Worm (Caenorhabditis elegans) whole organism, young adult: Measurements from ENCODE around the gene ZC239.22.
"Not testable (repeated sequence)": the region's sequence is repeated elsewhere in the genome, so short reads cannot be mapped to it uniquely, and the experiment has no call there.

Experiments used
- B0019.2 ChIP-seq: fragments of 200-800 bp; sonication (Bioruptor generic); conservative IDR thresholded peaks from 2 replicates; pipeline ENCODE4 v1.3.6; 2022; ENCODE audit warnings: missing genetic modification reagents, missing genetic modification characterization, missing compliant biosample characterization
- F10E7.11 ChIP-seq: sonication (generic microtip); optimal IDR thresholded peaks from 2 replicates; lab custom pipeline; 2017; ENCODE audit warnings: mild to moderate bottlenecking, missing genetic modification characterization, moderate library complexity, missing compliant biosample characterization
- K12H6.12 ChIP-seq: fragments of 200-800 bp; sonication (Bioruptor generic); optimal IDR thresholded peaks from 2 replicates; lab custom pipeline; 2018; ENCODE audit warnings: mild to moderate bottlenecking, missing genetic modification characterization, missing compliant biosample characterization
- T26A5.8 ChIP-seq: sonication (generic microtip); optimal IDR thresholded peaks from 2 replicates; lab custom pipeline; 2016; ENCODE audit warnings: missing genetic modification characterization, missing compliant biosample characterization
- Y53F4B.3 ChIP-seq: fragments of 200-800 bp; sonication (Bioruptor generic); IDR thresholded peaks from 2 replicates; pipeline ENCODE4 v1.3.6; 2022; ENCODE audit warnings: missing genetic modification reagents, missing genetic modification characterization, missing compliant biosample characterization
- Y53G8AR.9 ChIP-seq: fragments of 200-800 bp; sonication (Bioruptor generic); conservative IDR thresholded peaks from 2 replicates; pipeline ENCODE4 v1.3.6; 2022; ENCODE audit warnings: missing genetic modification reagents, missing genetic modification characterization, missing compliant biosample characterization
- Y67H2A.10 ChIP-seq: fragments of 200-800 bp; sonication (Bioruptor generic); conservative IDR thresholded peaks from 2 replicates; pipeline ENCODE4 v1.3.6; 2022; ENCODE audit warnings: missing genetic modification reagents, missing genetic modification characterization, missing compliant biosample characterization
- attf-3 ChIP-seq: fragments of 200-800 bp; sonication (Bioruptor generic); conservative IDR thresholded peaks from 2 replicates; pipeline ENCODE4 v1.3.6; 2022; ENCODE audit warnings: missing genetic modification reagents, missing genetic modification characterization, missing compliant biosample characterization
- attf-5 ChIP-seq: fragments of 200-800 bp; sonication (Bioruptor generic); optimal IDR thresholded peaks from 2 replicates; lab custom pipeline; 2018; ENCODE audit warnings: mild to moderate bottlenecking, missing genetic modification characterization, missing compliant biosample characterization
- attf-6 ChIP-seq: fragments of 200-800 bp; sonication (Bioruptor generic); IDR thresholded peaks from 2 replicates; pipeline ENCODE4 v1.3.6; 2022; ENCODE audit warnings: missing genetic modification reagents, missing genetic modification characterization, missing compliant biosample characterization
- bed-1 ChIP-seq: fragments of 200-800 bp; sonication (Bioruptor generic); IDR thresholded peaks from 2 replicates; pipeline ENCODE4 v1.3.6; 2022; ENCODE audit warnings: missing genetic modification reagents, missing genetic modification characterization, missing compliant biosample characterization
- cebp-1 ChIP-seq, 2 experiments: fragments of 200-800 bp in 1 of 2; sonication (Bioruptor generic) in 1 of 2; sonication (generic microtip) in 1 of 2; IDR thresholded peaks in 1 of 2; optimal IDR thresholded peaks in 1 of 2; 2 replicates each; pipeline versions ENCODE4 v1.3.6 to Lab custom; 2017 to 2022; ENCODE audit warnings: missing compliant biosample characterization in 2 of 2, missing genetic modification characterization in 2 of 2, mild to moderate bottlenecking in 1 of 2, missing genetic modification reagents in 1 of 2, moderate library complexity in 1 of 2
- ceh-100 ChIP-seq: fragments of 200-800 bp; sonication (Bioruptor generic); IDR thresholded peaks from 2 replicates; pipeline ENCODE4 v1.3.6; 2022; ENCODE audit warnings: missing genetic modification reagents, missing genetic modification characterization, missing compliant biosample characterization
- ceh-79 ChIP-seq: sonication (generic microtip); optimal IDR thresholded peaks from 2 replicates; lab custom pipeline; 2017; ENCODE audit warnings: mild to moderate bottlenecking, missing genetic modification characterization, missing compliant biosample characterization
- chd-7 ChIP-seq: sonication (generic microtip); optimal IDR thresholded peaks from 2 replicates; lab custom pipeline; 2016; ENCODE audit warnings: mild to moderate bottlenecking, missing genetic modification characterization, moderate library complexity, missing compliant biosample characterization
- dpl-1 ChIP-seq: fragments of 150-350 bp; optimal IDR thresholded peaks from 2 replicates; lab custom pipeline; 2014; ENCODE audit warnings: missing biosample characterization, missing genetic modification reagents, missing genetic modification characterization
- efl-1 ChIP-seq: fragments of 150-350 bp; optimal IDR thresholded peaks from 2 replicates; lab custom pipeline; 2014; ENCODE audit warnings: missing biosample characterization, missing genetic modification reagents, missing genetic modification characterization
- him-1 ChIP-seq: sonication (generic microtip); optimal IDR thresholded peaks from 2 replicates; lab custom pipeline; 2016; ENCODE audit warnings: missing genotype, missing genetic modification reagents, missing genetic modification characterization, missing compliant biosample characterization
- hmg-1.2 ChIP-seq: fragments of 200-800 bp; sonication (Bioruptor generic); IDR thresholded peaks from 2 replicates; pipeline ENCODE4 v1.3.6; 2022; ENCODE audit warnings: missing genetic modification reagents, missing genetic modification characterization, missing compliant biosample characterization
- hmg-20 ChIP-seq: fragments of 200-800 bp; sonication (Bioruptor generic); IDR thresholded peaks from 2 replicates; pipeline ENCODE4 v1.3.6; 2022; ENCODE audit warnings: missing genetic modification reagents, missing genetic modification characterization, missing compliant biosample characterization
- lag-1 ChIP-seq: fragments of 200-800 bp; sonication (Bioruptor generic); IDR thresholded peaks from 2 replicates; pipeline ENCODE4 v1.3.6; 2022; ENCODE audit warnings: missing genetic modification reagents, missing genetic modification characterization, missing compliant biosample characterization
- let-607 ChIP-seq, 2 experiments: fragments of 200-800 bp in 1 of 2; sonication (Bioruptor generic) in 1 of 2; sonication (generic microtip) in 1 of 2; optimal IDR thresholded peaks; 2 replicates each; lab custom pipeline; 2016 to 2018; ENCODE audit warnings: mild to moderate bottlenecking in 2 of 2, missing compliant biosample characterization in 2 of 2, missing genetic modification characterization in 2 of 2, moderate library complexity in 2 of 2, missing genotype in 1 of 2
- lir-1 ChIP-seq: fragments of 200-800 bp; sonication (Bioruptor generic); conservative IDR thresholded peaks from 2 replicates; pipeline ENCODE4 v1.3.6; 2022; ENCODE audit warnings: missing genetic modification reagents, missing genetic modification characterization, missing compliant biosample characterization
- lsy-27 ChIP-seq: sonication (generic microtip); optimal IDR thresholded peaks from 2 replicates; lab custom pipeline; 2017; ENCODE audit warnings: missing genetic modification characterization, mild to moderate bottlenecking, missing compliant biosample characterization, antibody characterized with exemption, missing genotype, borderline replicate concordance; ENCODE audit not compliant: insufficient read depth
- madf-6 ChIP-seq: fragments of 200-800 bp; sonication (Bioruptor generic); IDR thresholded peaks from 2 replicates; pipeline ENCODE4 v1.3.6; 2022; ENCODE audit warnings: missing genetic modification reagents, missing genetic modification characterization, missing compliant biosample characterization
- madf-8 ChIP-seq: fragments of 200-800 bp; sonication (Bioruptor generic); conservative IDR thresholded peaks from 2 replicates; pipeline ENCODE4 v1.3.6; 2022; ENCODE audit warnings: missing genetic modification reagents, missing genetic modification characterization, missing compliant biosample characterization
- mcd-1 ChIP-seq: fragments of 200-800 bp; sonication (Bioruptor generic); IDR thresholded peaks from 2 replicates; pipeline ENCODE4 v1.3.6; 2022; ENCODE audit warnings: missing genetic modification reagents, missing genetic modification characterization, missing compliant biosample characterization
- snpc-1.1 ChIP-seq: sonication (generic microtip); optimal IDR thresholded peaks from 2 replicates; lab custom pipeline; 2017; ENCODE audit warnings: missing genetic modification characterization, mild to moderate bottlenecking, missing compliant biosample characterization, antibody characterized with exemption, moderate library complexity, missing genotype, missing genetic modification reagents; ENCODE audit not compliant: insufficient read depth
- snpc-1.3 ChIP-seq: sonication (generic microtip); optimal IDR thresholded peaks from 2 replicates; lab custom pipeline; 2017; ENCODE audit warnings: missing genetic modification characterization, mild to moderate bottlenecking, missing compliant biosample characterization, antibody characterized with exemption, moderate library complexity, missing genotype, missing genetic modification reagents; ENCODE audit not compliant: insufficient read depth
- tbx-9 ChIP-seq: sonication (generic microtip); optimal IDR thresholded peaks from 2 replicates; lab custom pipeline; 2016; ENCODE audit warnings: borderline replicate concordance, missing genetic modification characterization, inconsistent platforms, missing compliant biosample characterization
- zfh-2 ChIP-seq: fragments of 200-800 bp; sonication (Bioruptor generic); conservative IDR thresholded peaks from 2 replicates; pipeline ENCODE4 v1.3.6; 2022; ENCODE audit warnings: missing genetic modification reagents, missing genetic modification characterization, missing compliant biosample characterization
- zim-3 ChIP-seq: sonication (generic microtip); optimal IDR thresholded peaks from 2 replicates; lab custom pipeline; 2017; ENCODE audit warnings: mild to moderate bottlenecking, missing genetic modification characterization, moderate library complexity, missing compliant biosample characterization
- ztf-28 ChIP-seq: fragments of 200-800 bp; sonication (Bioruptor generic); IDR thresholded peaks from 2 replicates; pipeline ENCODE4 v1.3.6; 2022; ENCODE audit warnings: missing genetic modification reagents, missing genetic modification characterization, missing compliant biosample characterization
- ztf-3 ChIP-seq: fragments of 200-800 bp; sonication (Bioruptor generic); optimal IDR thresholded peaks from 2 replicates; lab custom pipeline; 2018; ENCODE audit warnings: mild to moderate bottlenecking, missing genetic modification characterization, missing compliant biosample characterization

The ZC239.22 gene

DNA sequence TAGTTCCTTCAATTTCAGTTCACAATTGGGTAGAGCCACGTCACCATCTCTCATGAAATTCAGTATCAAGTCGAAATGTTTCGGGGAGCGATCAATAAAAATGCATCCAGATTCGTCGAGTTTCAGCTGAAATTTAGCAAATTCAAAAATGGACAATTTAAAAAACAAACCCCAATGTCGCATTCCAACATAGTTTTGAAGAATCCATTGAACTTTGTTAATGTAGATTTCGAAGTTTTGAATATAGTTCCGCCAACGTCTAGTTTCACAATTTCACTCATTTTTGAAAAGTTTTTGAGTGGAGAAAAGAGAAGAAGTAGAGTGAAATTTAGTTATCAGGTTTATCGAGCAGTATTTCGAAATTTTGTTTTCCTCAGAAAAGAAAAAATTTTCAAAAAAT is 1.1 kb upstream of the ZC239.22 start, which contains the start of gene ZC239.14:
Gene ZC239.14, minus strand, starts transcription at position 305 of the 400 bp plus-strand sequence.
- TF ChIP-seq K12H6.12 (tag; lab: Kevin White, UChicago), result no peak
- no peak for TF ChIP-seq hmg-20
- TF ChIP-seq efl-1 (GFP tag; lab: Kevin White, UChicago), result no peak
- TF ChIP-seq B0019.2, result no peak
- TF ChIP-seq attf-3 (GFP tag; lab: Robert Waterston, UW), result no peak
- TF ChIP-seq ztf-3 (GFP tag; lab: Kevin White, UChicago), result no peak
- TF ChIP-seq Y53F4B.3 (GFP tag; lab: Robert Waterston, UW), result no peak
- TF ChIP-seq let-607 (tag; optimal IDR thresholded peaks at IDR 0.05; lab: Kevin White, UChicago), result no peak
- no peak for TF ChIP-seq attf-6
- no peak for TF ChIP-seq snpc-1.3
- TF ChIP-seq attf-5 (GFP tag; lab: Kevin White, UChicago), result no peak
- no peak for TF ChIP-seq cebp-1 (GFP tag; IDR thresholded peaks at IDR 0.05; lab: Robert Waterston, UW)
- no peak for TF ChIP-seq cebp-1 (tag; optimal IDR thresholded peaks at IDR 0.05; lab: Kevin White, UChicago)

ce11 chrII:3215762-3216161 is 4.9 kb downstream of the ZC239.22 start, which contains the start of gene ZC239.3:
TSS of gene ZC239.3 (plus strand) at chrII:3216062.
- not testable (repeated sequence) for TF ChIP-seq snpc-1.3; Y67H2A.10 (GFP tag; lab: Robert Waterston, UW); ceh-79 (tag; lab: Kevin White, UChicago)
- TF ChIP-seq, all 124 proteins: peak for 0; not testable (repeated sequence) for 124

ce11 chrII:3213898-3214297 is 6.7 kb downstream of the ZC239.22 start, which contains the start of gene ZC239.4:
TSS of gene ZC239.4 (plus strand) at chrII:3214198.
- TF ChIP-seq lag-1 (no peak), lsy-27 (no peak), mcd-1 (GFP tag; lab: Robert Waterston, UW) (no peak), him-1 (tag; lab: Kevin White, UChicago) (no peak), hmg-1.2 (GFP tag; lab: Robert Waterston, UW) (no peak), zim-3 (tag; lab: Kevin White, UChicago) (no peak), snpc-1.1 (no peak), madf-6 (GFP tag; lab: Robert Waterston, UW) (no peak), zfh-2 (GFP tag; lab: Robert Waterston, UW) (no peak), ztf-3 (GFP tag; lab: Kevin White, UChicago) (no peak), F10E7.11 (tag; lab: Kevin White, UChicago) (no peak), ceh-100 (GFP tag; lab: Robert Waterston, UW) (no peak), lir-1 (GFP tag; lab: Robert Waterston, UW) (no peak), chd-7 (tag; lab: Kevin White, UChicago) (no peak), madf-8 (no peak), ztf-28 (GFP tag; lab: Robert Waterston, UW) (no peak), dpl-1 (no peak), T26A5.8 (no peak), efl-1 (GFP tag; lab: Kevin White, UChicago) (no peak), tbx-9 (no peak)
- TF ChIP-seq, all 124 proteins: peak for 0

DNA sequence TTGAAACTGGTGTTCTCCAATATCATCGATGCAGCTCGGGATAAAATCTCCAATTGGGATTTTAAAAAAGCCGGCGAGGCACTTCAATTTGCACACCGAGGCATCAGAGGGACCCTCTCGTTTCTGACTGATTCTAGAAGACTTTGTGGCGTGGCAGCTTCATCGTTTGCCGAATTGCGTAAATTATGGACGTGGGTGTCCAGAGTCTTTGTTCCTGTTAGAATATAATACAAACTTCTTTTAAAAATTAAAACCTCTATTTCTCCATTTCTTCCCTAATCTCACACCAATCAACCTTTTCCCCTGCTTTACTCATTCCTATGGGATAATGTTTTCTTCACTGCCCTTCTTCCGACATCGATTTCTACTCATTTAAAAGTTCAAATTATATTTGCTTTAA is 10.3 kb downstream of the ZC239.22 start, which contains the start of gene ZC239.5:
Gene ZC239.5, plus strand, starts transcription at position 301 of the 400 bp plus-strand sequence.
- TF ChIP-seq Y53G8AR.9, result no peak
- TF ChIP-seq bed-1 (GFP tag; lab: Robert Waterston, UW), result no peak
- TF ChIP-seq zim-3 (tag; lab: Kevin White, UChicago), result no peak
- TF ChIP-seq, all 124 proteins: peak for 0
